Fruit fly (Drosophila melanogaster) whole organism, embryonic: ENCODE data around the gene CG18281.

Source experiments
- BEAF-32 ChIP-seq: fragments of 200-800 bp; sonication (Bioruptor generic); optimal IDR thresholded peaks from 3 replicates; lab custom pipeline; 2017; ENCODE audit warnings: missing biosample characterization, missing genetic modification characterization, mild to moderate bottlenecking, moderate library complexity, missing genetic modification reagents
- CG10543 ChIP-seq: fragments of 200-800 bp; sonication (Bioruptor generic); optimal IDR thresholded peaks from 3 replicates; lab custom pipeline; 2017; ENCODE audit warnings: missing biosample characterization, mild to moderate bottlenecking, missing genetic modification characterization, moderate library complexity
- CG10979 ChIP-seq: fragments of 200-800 bp; sonication (Bioruptor generic); optimal IDR thresholded peaks from 2 replicates; lab custom pipeline; 2018; ENCODE audit warnings: missing biosample characterization, mild to moderate bottlenecking, missing genetic modification characterization, moderate library complexity
- CG11456 ChIP-seq: fragments of 200-800 bp; sonication (Bioruptor generic); IDR thresholded peaks from 3 replicates; pipeline ENCODE4 v1.3.6; 2022; ENCODE audit warnings: missing biosample characterization, missing genetic modification characterization
- CG12299 ChIP-seq: fragments of 200-800 bp; sonication (Bioruptor generic); optimal IDR thresholded peaks from 2 replicates; lab custom pipeline; 2018; ENCODE audit warnings: missing biosample characterization, mild to moderate bottlenecking, missing genetic modification characterization
- CG1233 ChIP-seq: fragments of 200-800 bp; sonication (Bioruptor generic); optimal IDR thresholded peaks from 4 replicates; lab custom pipeline; 2018; ENCODE audit warnings: missing biosample characterization, mild to moderate bottlenecking, missing genetic modification characterization
- CG12391 ChIP-seq: fragments of 200-800 bp; sonication (Bioruptor generic); optimal IDR thresholded peaks from 3 replicates; lab custom pipeline; 2018; ENCODE audit warnings: missing biosample characterization, mild to moderate bottlenecking, missing genetic modification characterization, moderate library complexity
- CG12659 ChIP-seq: fragments of 200-800 bp; sonication (Bioruptor generic); optimal IDR thresholded peaks from 3 replicates; lab custom pipeline; 2017; ENCODE audit warnings: mild to moderate bottlenecking, missing biosample characterization, missing genetic modification reagents, missing genetic modification characterization
- CG13287 ChIP-seq: fragments of 200-800 bp; sonication (Bioruptor generic); IDR thresholded peaks from 2 replicates; pipeline ENCODE4 v1.3.6; 2022; ENCODE audit warnings: missing biosample characterization, missing genetic modification characterization; ENCODE audit not compliant: partially characterized antibody
- CG15601 ChIP-seq: fragments of 200-800 bp; sonication (Bioruptor generic); optimal IDR thresholded peaks from 3 replicates; lab custom pipeline; 2019; ENCODE audit warnings: missing biosample characterization, mild to moderate bottlenecking, missing genetic modification characterization, moderate library complexity
- CG16779 ChIP-seq: fragments of 200-800 bp; sonication (Bioruptor generic); IDR thresholded peaks from 2 replicates; pipeline ENCODE4 v1.3.6; 2022; ENCODE audit warnings: missing biosample characterization, missing genetic modification characterization
- CG17361 ChIP-seq: fragments of 200-800 bp; sonication (Bioruptor generic); IDR thresholded peaks from 3 replicates; pipeline ENCODE4 v1.3.6; 2022; ENCODE audit warnings: missing biosample characterization, missing genetic modification characterization
- CG2120 ChIP-seq: fragments of 200-800 bp; sonication (Bioruptor generic); optimal IDR thresholded peaks from 3 replicates; lab custom pipeline; 2016; ENCODE audit warnings: missing biosample characterization, missing genetic modification characterization
- CG2199 ChIP-seq: fragments of 200-800 bp; sonication (Bioruptor generic); IDR thresholded peaks from 3 replicates; pipeline ENCODE4 v1.3.6; 2022; ENCODE audit warnings: missing biosample characterization, missing genetic modification characterization
- CG31441 ChIP-seq: fragments of 200-800 bp; sonication (Bioruptor generic); IDR thresholded peaks from 2 replicates; pipeline ENCODE4 v1.3.6; 2022; ENCODE audit warnings: missing biosample characterization, missing genetic modification characterization
- CG4617 ChIP-seq: fragments of 200-800 bp; sonication (Bioruptor generic); optimal IDR thresholded peaks from 3 replicates; lab custom pipeline; 2016; ENCODE audit warnings: missing biosample characterization, missing genetic modification characterization, borderline replicate concordance
- CG7745 ChIP-seq: fragments of 200-800 bp; sonication (Bioruptor generic); optimal IDR thresholded peaks from 2 replicates; lab custom pipeline; 2018; ENCODE audit warnings: missing biosample characterization, mild to moderate bottlenecking, missing genetic modification characterization, moderate library complexity
- CG7928 ChIP-seq: fragments of 200-800 bp; sonication (Bioruptor generic); optimal IDR thresholded peaks from 2 replicates; lab custom pipeline; 2017; ENCODE audit warnings: missing biosample characterization, mild to moderate bottlenecking, missing genetic modification characterization
- CG8281 ChIP-seq: fragments of 200-800 bp; sonication (Bioruptor generic); optimal IDR thresholded peaks from 2 replicates; lab custom pipeline; 2018; ENCODE audit warnings: missing biosample characterization, mild to moderate bottlenecking, missing genetic modification characterization, moderate library complexity
- CG9932 ChIP-seq: fragments of 200-800 bp; sonication (Bioruptor generic); IDR thresholded peaks from 2 replicates; pipeline ENCODE4 v1.3.6; 2022; ENCODE audit warnings: missing biosample characterization, missing genetic modification characterization
- Chrac-16 ChIP-seq: fragments of 200-800 bp; sonication (Bioruptor generic); optimal IDR thresholded peaks from 3 replicates; lab custom pipeline; 2016; ENCODE audit warnings: missing biosample characterization, missing genetic modification characterization
- D19A ChIP-seq: fragments of 200-800 bp; optimal IDR thresholded peaks from 3 replicates; lab custom pipeline; 2019; ENCODE audit warnings: missing biosample characterization, mild to moderate bottlenecking, missing genetic modification characterization, moderate library complexity
- HLH54F ChIP-seq: fragments of 200-800 bp; sonication (Bioruptor generic); optimal IDR thresholded peaks from 3 replicates; lab custom pipeline; 2016; ENCODE audit warnings: missing biosample characterization, missing genetic modification characterization
- Hr51 ChIP-seq, 2 experiments: fragments of 200-800 bp; sonication (Bioruptor generic); optimal IDR thresholded peaks; 2 replicates in 1 of 2; 3 replicates in 1 of 2; lab custom pipeline; 2016 to 2018; ENCODE audit warnings: missing biosample characterization in 2 of 2, missing genetic modification characterization in 2 of 2, mild to moderate bottlenecking in 1 of 2, moderate library complexity in 1 of 2
- Max ChIP-seq: fragments of 200-800 bp; sonication (Bioruptor generic); optimal IDR thresholded peaks from 2 replicates; lab custom pipeline; 2016; ENCODE audit warnings: missing biosample characterization, mild to moderate bottlenecking, missing genetic modification characterization
- Med ChIP-seq: fragments of 200-800 bp; sonication (Bioruptor generic); peaks from one replicate; lab custom pipeline; 2016; ENCODE audit warnings: missing biosample characterization, missing genetic modification characterization, mild to moderate bottlenecking, inconsistent platforms, moderate library complexity
- Myb ChIP-seq: fragments of 200-800 bp; sonication (Bioruptor generic); optimal IDR thresholded peaks from 2 replicates; lab custom pipeline; 2016; ENCODE audit warnings: missing biosample characterization, missing genetic modification characterization
- NfI ChIP-seq: fragments of 200-800 bp; sonication (Bioruptor generic); optimal IDR thresholded peaks from 3 replicates; lab custom pipeline; 2018; ENCODE audit warnings: missing biosample characterization, mild to moderate bottlenecking, missing genetic modification characterization, moderate library complexity
- Sox102F ChIP-seq: fragments of 200-800 bp; sonication (Bioruptor generic); optimal IDR thresholded peaks from 2 replicates; lab custom pipeline; 2018; ENCODE audit warnings: missing biosample characterization, mild to moderate bottlenecking, missing genetic modification characterization, moderate library complexity
- Spps ChIP-seq: fragments of 200-800 bp; sonication (Bioruptor generic); optimal IDR thresholded peaks from 2 replicates; lab custom pipeline; 2018; ENCODE audit warnings: missing biosample characterization, mild to moderate bottlenecking, missing genetic modification characterization
- Xbp1 ChIP-seq: fragments of 200-800 bp; sonication (Bioruptor generic); optimal IDR thresholded peaks from 3 replicates; lab custom pipeline; 2016; ENCODE audit warnings: missing biosample characterization, mild to moderate bottlenecking, missing genetic modification characterization
- bowl ChIP-seq: fragments of 200-800 bp; sonication (Bioruptor generic); IDR thresholded peaks from 2 replicates; pipeline ENCODE4 v1.3.6; 2022; ENCODE audit warnings: missing biosample characterization, missing genetic modification characterization
- crc ChIP-seq: fragments of 200-800 bp; sonication (Bioruptor generic); optimal IDR thresholded peaks from 2 replicates; lab custom pipeline; 2016; ENCODE audit warnings: missing biosample characterization, missing genetic modification characterization
- cwo ChIP-seq: fragments of 200-800 bp; sonication (Bioruptor generic); optimal IDR thresholded peaks from 3 replicates; lab custom pipeline; 2017; ENCODE audit warnings: missing biosample characterization, missing genetic modification characterization, mild to moderate bottlenecking, moderate library complexity, missing genetic modification reagents
- fu2 ChIP-seq: fragments of 200-800 bp; sonication (Bioruptor generic); optimal IDR thresholded peaks from 2 replicates; lab custom pipeline; 2016; ENCODE audit warnings: missing biosample characterization, missing genetic modification characterization
- gem ChIP-seq: fragments of 200-800 bp; sonication (Bioruptor generic); optimal IDR thresholded peaks from 2 replicates; lab custom pipeline; 2019; ENCODE audit warnings: missing biosample characterization, mild to moderate bottlenecking, missing genetic modification characterization, moderate library complexity
- gfzf ChIP-seq: fragments of 200-800 bp; sonication (Bioruptor generic); optimal IDR thresholded peaks from 2 replicates; lab custom pipeline; 2016; ENCODE audit warnings: missing biosample characterization, mild to moderate bottlenecking, missing genetic modification characterization, moderate library complexity
- hbn ChIP-seq: fragments of 200-800 bp; sonication (Bioruptor generic); IDR thresholded peaks from 2 replicates; pipeline ENCODE4 v1.3.6; 2022; ENCODE audit warnings: missing biosample characterization, missing genetic modification characterization; ENCODE audit not compliant: partially characterized antibody
- ind ChIP-seq: fragments of 200-800 bp; sonication (Bioruptor generic); optimal IDR thresholded peaks from 3 replicates; lab custom pipeline; 2016; ENCODE audit warnings: missing biosample characterization, missing genetic modification characterization
- mam ChIP-seq: fragments of 200-800 bp; sonication (Bioruptor generic); optimal IDR thresholded peaks from 3 replicates; lab custom pipeline; 2016; ENCODE audit warnings: missing biosample characterization, missing genetic modification characterization
- nerfin-1 ChIP-seq: fragments of 200-800 bp; sonication (Bioruptor generic); optimal IDR thresholded peaks from 3 replicates; lab custom pipeline; 2019; ENCODE audit warnings: missing biosample characterization, mild to moderate bottlenecking, missing genetic modification characterization, moderate library complexity
- org-1 ChIP-seq: fragments of 200-800 bp; sonication (Bioruptor generic); optimal IDR thresholded peaks from 2 replicates; lab custom pipeline; 2017; ENCODE audit warnings: missing biosample characterization, missing genetic modification characterization
- phol ChIP-seq: fragments of 200-800 bp; sonication (Bioruptor generic); optimal IDR thresholded peaks from 3 replicates; lab custom pipeline; 2018; ENCODE audit warnings: missing biosample characterization, mild to moderate bottlenecking, missing genetic modification characterization, moderate library complexity
- prd ChIP-seq, 3 experiments: fragments of >200 bp in 2 of 3; fragments of 200-800 bp in 1 of 3; sonication (Bioruptor generic) in 1 of 3; optimal IDR thresholded peaks in 2 of 3; IDR thresholded peaks in 1 of 3; 2 replicates in 2 of 3; 3 replicates in 1 of 3; pipeline versions ENCODE4 v1.3.6 to Lab custom; 2017 to 2022; ENCODE audit warnings: missing biosample characterization in 1 of 3, missing genetic modification characterization in 1 of 3
- sug ChIP-seq: fragments of 200-800 bp; optimal IDR thresholded peaks from 2 replicates; lab custom pipeline; 2019; ENCODE audit warnings: missing biosample characterization, mild to moderate bottlenecking, missing genetic modification characterization, moderate library complexity
- tin ChIP-seq: fragments of 200-800 bp; sonication (Bioruptor generic); optimal IDR thresholded peaks from 3 replicates; lab custom pipeline; 2016; ENCODE audit warnings: missing biosample characterization, missing genetic modification characterization
- tio ChIP-seq: fragments of 200-800 bp; sonication (Bioruptor generic); optimal IDR thresholded peaks from 2 replicates; lab custom pipeline; 2017; ENCODE audit warnings: missing biosample characterization, missing genetic modification characterization, inconsistent platforms
- yki ChIP-seq: fragments of >200 bp; optimal IDR thresholded peaks from 3 replicates; lab custom pipeline; 2018
- zf30C ChIP-seq: fragments of 200-800 bp; sonication (Bioruptor generic); optimal IDR thresholded peaks from 3 replicates; lab custom pipeline; 2018; ENCODE audit warnings: missing biosample characterization, mild to moderate bottlenecking, missing genetic modification characterization

CG18281 gene

DNA sequence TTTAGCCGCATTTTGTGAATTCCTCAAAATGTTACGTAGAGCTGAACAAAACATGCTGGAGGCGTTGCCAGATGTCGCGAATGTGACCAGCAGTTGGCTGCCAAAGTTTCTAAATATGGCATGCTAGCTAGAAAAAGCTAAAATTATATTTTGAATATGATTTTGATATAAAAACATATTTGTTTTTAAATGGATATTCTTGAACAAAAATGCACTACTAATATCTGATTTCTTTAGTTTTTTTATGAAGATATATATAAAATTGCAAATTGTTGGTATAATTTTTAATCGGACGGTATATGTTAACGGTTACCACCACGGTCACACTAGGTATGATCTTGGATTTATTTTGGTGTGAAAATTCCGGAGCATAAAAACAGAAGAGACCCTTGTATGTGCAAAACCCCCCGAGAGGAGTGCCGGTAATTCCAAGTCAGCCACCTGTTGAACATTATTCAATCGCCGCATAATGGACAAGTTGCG lies 21.1 kb downstream of the CG18281 start, which contains the start of the genes mTerf3 and CG5104 (continued):
- TF ChIP-seq CG7928 (GFP tag; lab: Kevin White, UChicago) = no peak
- no peak for TF ChIP-seq yki (lab: Kevin White, UChicago)
- TF ChIP-seq CG15601 (tag; lab: Kevin White, UChicago) = peak; percentile 7
- TF ChIP-seq Myb = peak; percentile 56
- peak; percentile 56 for TF ChIP-seq gem
- no peak for TF ChIP-seq bowl (GFP tag; lab: Robert Waterston, UW)
- no peak for TF ChIP-seq CG7745 (tag; lab: Kevin White, UChicago)
- TF ChIP-seq Chrac-16 = peak; percentile 5
- no peak for TF ChIP-seq mam
- TF ChIP-seq CG8281 (tag; lab: Kevin White, UChicago) = no peak
- no peak for TF ChIP-seq CG16779 (GFP tag; lab: Robert Waterston, UW)
- TF ChIP-seq prd (optimal IDR thresholded peaks at IDR 0.05; lab: Kevin White, UChicago) = no peak
- TF ChIP-seq prd (GFP tag; IDR thresholded peaks at IDR 0.05; lab: Robert Waterston, UW) = peak; percentile 33; the same call in 1 of the 3 replicates
- TF ChIP-seq CG11456 = no peak
- peak in 1 of 2 experiments; percentile 16 for TF ChIP-seq Hr51 (GFP tag; optimal IDR thresholded peaks at IDR 0.05; lab: Kevin White, UChicago)
- TF ChIP-seq CG2199 (GFP tag; lab: Robert Waterston, UW) = no peak
- TF ChIP-seq nerfin-1 (tag; lab: Kevin White, UChicago) = peak; percentile 86
- TF ChIP-seq CG12659 (GFP tag; lab: Kevin White, UChicago) = peak; percentile 66
- peak; percentile 34 for TF ChIP-seq sug (tag; lab: Kevin White, UChicago)
- TF ChIP-seq ind (GFP tag; lab: Kevin White, UChicago) = peak; percentile 26
- no peak for TF ChIP-seq hbn (GFP tag; lab: Robert Waterston, UW)
- TF ChIP-seq CG4617 (GFP tag; lab: Kevin White, UChicago) = peak; percentile 47
- no peak for TF ChIP-seq CG1233 (GFP tag; lab: Kevin White, UChicago)
- peak; percentile 24 for TF ChIP-seq CG12299 (tag; lab: Kevin White, UChicago)
- peak; percentile 74 for TF ChIP-seq Med (GFP tag; lab: Kevin White, UChicago)
- TF ChIP-seq org-1 (GFP tag; lab: Kevin White, UChicago) = no peak
- TF ChIP-seq zf30C (GFP tag; lab: Kevin White, UChicago) = no peak
- TF ChIP-seq CG2120 = peak; percentile 61
- TF ChIP-seq CG9932 (GFP tag; lab: Robert Waterston, UW) = peak; percentile 38; the same call in 1 of the 2 replicates
- peak; percentile 0 for TF ChIP-seq Sox102F (GFP tag; lab: Kevin White, UChicago)
- peak; percentile 55 for TF ChIP-seq Max (GFP tag; lab: Kevin White, UChicago)
- peak; percentile 36 for TF ChIP-seq BEAF-32
- TF ChIP-seq fu2 (GFP tag; lab: Kevin White, UChicago) = no peak
- TF ChIP-seq CG10979 (tag; lab: Kevin White, UChicago) = peak; percentile 2
- peak; percentile 10 for TF ChIP-seq Xbp1 (GFP tag; lab: Kevin White, UChicago)
- TF ChIP-seq CG12391 (tag; lab: Kevin White, UChicago) = peak; percentile 54
- peak; percentile 25 for TF ChIP-seq NfI
- peak; percentile 40; the same call in 1 of the 3 replicates for TF ChIP-seq CG17361 (GFP tag; lab: Robert Waterston, UW)
- peak; percentile 22 for TF ChIP-seq tin (GFP tag; lab: Kevin White, UChicago)
- peak; percentile 14 for TF ChIP-seq D19A (tag; lab: Kevin White, UChicago)
- no peak for TF ChIP-seq crc
- no peak for TF ChIP-seq cwo (GFP tag; lab: Kevin White, UChicago)
- TF ChIP-seq CG31441 (GFP tag; lab: Robert Waterston, UW) = peak; percentile 42
- peak; percentile 63 for TF ChIP-seq phol (tag; lab: Kevin White, UChicago)
- TF ChIP-seq HLH54F (GFP tag; lab: Kevin White, UChicago) = no peak
- TF ChIP-seq gfzf (GFP tag; lab: Kevin White, UChicago) = peak; percentile 62
- TF ChIP-seq Spps (tag; lab: Kevin White, UChicago) = no peak
- peak; percentile 35 for TF ChIP-seq CG10543
- peak; percentile 30; the same call in 1 of the 2 replicates for TF ChIP-seq CG13287 (GFP tag; lab: Robert Waterston, UW)
- TF ChIP-seq tio (GFP tag; lab: Kevin White, UChicago) = no peak
